Worm (Caenorhabditis elegans) whole organism, midembryonic: Measurements from ENCODE around the gene str-141.
A peak's percentile ranks its signal among the peaks of the same experiment; 100 is the strongest.

Experiments used
- T22C8.4 ChIP-seq: fragments of 200-800 bp; sonication (Bioruptor generic); IDR thresholded peaks from 2 replicates; pipeline ENCODE4 v1.3.6; 2022; ENCODE audit warnings: missing genetic modification characterization, missing compliant biosample characterization
- cog-1 ChIP-seq: sonication (generic microtip); optimal IDR thresholded peaks from 2 replicates; lab custom pipeline; 2016; ENCODE audit warnings: missing genetic modification characterization, missing compliant biosample characterization
- klf-2 ChIP-seq: fragments of 200-800 bp; sonication (Bioruptor generic); conservative IDR thresholded peaks from 2 replicates; pipeline ENCODE4 v1.3.6; 2022; ENCODE audit warnings: missing genetic modification reagents, missing genetic modification characterization, missing compliant biosample characterization
- tab-1 ChIP-seq: fragments of 200-800 bp; sonication (Bioruptor generic); IDR thresholded peaks from 2 replicates; pipeline ENCODE4 v1.3.6; 2022; ENCODE audit warnings: missing genetic modification characterization, missing compliant biosample characterization
- ztf-23 ChIP-seq: fragments of 200-800 bp; sonication (Bioruptor generic); IDR thresholded peaks from 2 replicates; pipeline ENCODE4 v1.3.6; 2022; ENCODE audit warnings: missing genetic modification reagents, missing genetic modification characterization, missing compliant biosample characterization
- ztf-29 ChIP-seq: fragments of 200-800 bp; sonication (Bioruptor generic); IDR thresholded peaks from 2 replicates; pipeline ENCODE4 v1.3.6; 2022; ENCODE audit warnings: missing genetic modification reagents, missing genetic modification characterization, missing compliant biosample characterization

str-141 gene

ce11 chrV:11281414-11282209 is 42.0 kb downstream of the str-141 start:
- peak; percentile 55 for TF ChIP-seq cog-1
- no peak for TF ChIP-seq T22C8.4
- 0 out of 2 replicates have a peak, but pooled peaks have one; percentile 11 for TF ChIP-seq ztf-29 (GFP tag; lab: Robert Waterston, UW)

ce11 chrV:11279564-11279963 is 44.1 kb downstream of the str-141 start:
- TF ChIP-seq ztf-23: no peak
- peak; percentile 62 for TF ChIP-seq T22C8.4

ce11 chrV:11272848-11273247 is 50.8 kb downstream of the str-141 start, which contains the start of gene clec-223:
Gene clec-223 (plus strand): TSS chrV:11273148.
- TF ChIP-seq klf-2 (GFP tag; lab: Robert Waterston, UW): no peak
- no peak for TF ChIP-seq T22C8.4
- TF ChIP-seq ztf-23: no peak
- no peak for TF ChIP-seq tab-1 (GFP tag; lab: Robert Waterston, UW)
- TF ChIP-seq cog-1: no peak
- TF ChIP-seq ztf-29 (GFP tag; lab: Robert Waterston, UW): no peak
